Fruit fly (Drosophila melanogaster): ENCODE data around the gene Myo61F.
A peak's percentile ranks its signal among the peaks of the same experiment; 100 is the strongest.

The Myo61F gene

DNA sequence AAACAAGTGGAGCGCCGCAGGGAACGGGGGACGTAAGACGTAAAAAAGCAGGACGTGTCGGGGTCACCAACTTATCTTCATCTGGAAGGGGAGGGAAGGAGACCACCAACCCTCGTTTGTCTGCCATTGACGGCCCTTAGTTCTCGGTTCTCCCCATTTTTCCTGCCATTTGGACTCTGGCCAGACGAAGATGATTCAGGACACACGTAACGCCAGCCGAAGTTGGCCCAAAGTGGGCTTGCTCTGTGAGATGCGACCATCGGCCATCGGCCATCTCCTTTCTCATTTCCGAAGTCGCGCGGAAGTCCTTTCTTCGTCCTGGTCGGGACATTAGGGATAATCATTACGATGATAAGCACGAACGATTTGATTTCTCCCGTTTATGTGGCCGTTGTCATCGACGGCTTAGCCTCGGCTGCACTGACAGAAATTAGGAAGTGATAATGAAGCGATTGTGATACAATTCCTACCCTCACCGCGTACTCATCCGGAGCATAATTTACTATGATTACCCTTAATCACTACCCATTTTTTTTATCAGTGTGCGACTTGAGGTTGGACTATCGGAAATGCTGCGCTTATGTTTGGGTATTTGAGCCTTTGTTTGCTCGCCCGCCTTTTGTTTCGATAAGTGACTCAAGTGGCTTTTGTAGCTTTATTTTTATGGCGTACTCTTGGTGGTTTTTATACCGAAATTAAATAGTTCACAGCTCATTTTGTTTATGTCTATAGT lies 37.2 kb upstream of the Myo61F start:
- TF ChIP-seq run (tag; optimal IDR thresholded peaks at IDR 0.05) = no peak
- no peak for TF ChIP-seq jing (GFP tag; optimal IDR thresholded peaks at IDR 0.05)
- no peak for TF ChIP-seq gem (tag; optimal IDR thresholded peaks at IDR 0.05)
- peak; percentile 74 for TF ChIP-seq abd-A (tag; optimal IDR thresholded peaks at IDR 0.05)
- TF ChIP-seq CG13287 (GFP tag; IDR thresholded peaks at IDR 0.05; ENCODE audit: partially characterized antibody) = no peak
- peak; percentile 13 for TF ChIP-seq CG2120 (GFP tag; optimal IDR thresholded peaks at IDR 0.05)
- 0 out of 2 replicates have a peak, but pooled peaks have one; percentile 12 for TF ChIP-seq Ptx1 (GFP tag; IDR thresholded peaks at IDR 0.05)
- TF ChIP-seq HmgD (GFP tag; optimal IDR thresholded peaks at IDR 0.05) = no peak
- TF ChIP-seq CG8290 (GFP tag; optimal IDR thresholded peaks at IDR 0.05) = no peak
- peak in 1 of 2 experiments; percentile 12 for TF ChIP-seq CG8290 (tag; optimal IDR thresholded peaks at IDR 0.05)
- TF ChIP-seq CG34376 (GFP tag; optimal IDR thresholded peaks at IDR 0.05) = no peak
- TF ChIP-seq insv (GFP tag; optimal IDR thresholded peaks at IDR 0.05) = no peak
- TF ChIP-seq caup (GFP tag; optimal IDR thresholded peaks at IDR 0.05; ENCODE audit: severe bottlenecking) = no peak
- no peak for TF ChIP-seq sob (GFP tag; IDR thresholded peaks at IDR 0.05)
- 0 out of 2 replicates have a peak, but pooled peaks have one; percentile 17 for TF ChIP-seq CG9932 (GFP tag; IDR thresholded peaks at IDR 0.05)
- TF ChIP-seq cato (GFP tag; optimal IDR thresholded peaks at IDR 0.05; ENCODE audit: borderline replicate concordance) = no peak
- peak; percentile 20; the same call in 1 of the 3 replicates for TF ChIP-seq row (GFP tag; IDR thresholded peaks at IDR 0.05)
- TF ChIP-seq ash1 (GFP tag; optimal IDR thresholded peaks at IDR 0.05) = no peak
- peak; percentile 92 for TF ChIP-seq CG13894 (tag; optimal IDR thresholded peaks at IDR 0.05)
- TF ChIP-seq Ets65A (GFP tag) = peak; percentile 63
- no peak for TF ChIP-seq CG6765 (GFP tag; optimal IDR thresholded peaks at IDR 0.05)
- TF ChIP-seq CG5180 (GFP tag; optimal IDR thresholded peaks at IDR 0.05) = no peak
- TF ChIP-seq CG12769 (tag; optimal IDR thresholded peaks at IDR 0.05) = no peak
- TF ChIP-seq CG4404 (GFP tag; IDR thresholded peaks at IDR 0.05) = no peak
- no peak for TF ChIP-seq knrl (GFP tag; IDR thresholded peaks at IDR 0.05; ENCODE audit: partially characterized antibody)
- no peak for TF ChIP-seq PHDP (tag; optimal IDR thresholded peaks at IDR 0.05)
- no peak for TF ChIP-seq trh (GFP tag; optimal IDR thresholded peaks at IDR 0.05)
- no peak for TF ChIP-seq Scr (GFP tag; IDR thresholded peaks at IDR 0.05; ENCODE audit: partially characterized antibody)
- no peak for TF ChIP-seq gcm (GFP tag; optimal IDR thresholded peaks at IDR 0.05)
- peak; percentile 37; the same call in 1 of the 2 replicates for TF ChIP-seq slbo (GFP tag; IDR thresholded peaks at IDR 0.05)
- TF ChIP-seq sna (GFP tag; IDR thresholded peaks at IDR 0.05; ENCODE audit: partially characterized antibody) = no peak
- TF ChIP-seq gfzf (GFP tag; optimal IDR thresholded peaks at IDR 0.05) = no peak
- TF ChIP-seq Deaf1 (tag; optimal IDR thresholded peaks at IDR 0.05) = peak; percentile 56
- peak; percentile 71 for TF ChIP-seq Med (GFP tag)
- no peak for TF ChIP-seq crol (GFP tag; IDR thresholded peaks at IDR 0.05)

DNA sequence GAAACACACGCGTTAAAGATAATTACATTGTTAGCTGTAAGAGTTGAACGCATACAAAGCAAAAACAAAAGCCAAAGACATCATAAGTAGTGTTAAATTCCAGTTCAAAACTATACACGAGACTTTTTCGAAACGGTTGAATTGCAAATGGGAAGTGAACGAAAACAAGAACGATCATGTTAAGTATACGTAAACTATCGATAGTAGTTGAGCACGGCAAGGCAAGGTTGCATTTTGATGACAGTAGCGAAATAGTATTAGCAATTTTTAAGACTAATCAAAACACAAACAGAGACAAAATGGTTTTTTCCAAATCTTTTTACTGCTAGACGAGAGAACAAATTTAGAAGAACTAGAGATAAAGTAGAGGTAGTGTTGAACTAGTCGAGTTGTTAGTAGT lies 23.4 kb upstream of the Myo61F start:
- peak; percentile 66 for TF ChIP-seq CG2116 (GFP tag; optimal IDR thresholded peaks at IDR 0.05)
- TF ChIP-seq p53 (GFP tag; optimal IDR thresholded peaks at IDR 0.05) = peak; percentile 80
- TF ChIP-seq NK7.1 (GFP tag; optimal IDR thresholded peaks at IDR 0.05) = no peak

DNA sequence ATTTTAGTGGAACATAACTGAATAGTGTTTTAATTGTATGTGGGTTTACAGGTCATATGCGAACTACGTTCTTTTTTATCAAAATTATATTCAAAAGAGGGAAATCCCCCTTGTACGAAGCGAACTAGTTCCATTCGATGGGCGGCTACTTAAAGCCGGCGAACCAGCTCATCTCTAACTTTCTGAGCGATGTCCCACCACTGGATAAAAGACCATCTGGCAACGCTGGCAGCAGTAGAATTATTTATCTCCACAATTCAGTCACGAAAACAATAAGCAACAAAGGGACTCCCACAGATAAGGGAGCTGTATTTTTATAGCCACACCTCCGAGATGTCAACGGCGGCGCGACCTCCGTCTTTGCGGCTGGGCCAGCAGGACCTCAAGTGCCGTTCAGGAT lies 22.6 kb upstream of the Myo61F start, which contains the start of gene Rabex-5:
TSS of gene Rabex-5 (plus strand) at position 221 of the 400 bp plus-strand sequence.
- no peak for TF ChIP-seq Rx (GFP tag; IDR thresholded peaks at IDR 0.05)
- no peak for TF ChIP-seq CG17328 (GFP tag; IDR thresholded peaks at IDR 0.05)
- TF ChIP-seq Sry-δ (GFP tag; optimal IDR thresholded peaks at IDR 0.05) = peak; percentile 97
- no peak for TF ChIP-seq CG32772 (GFP tag; IDR thresholded peaks at IDR 0.05)
- peak; percentile 75 for TF ChIP-seq sna (GFP tag; IDR thresholded peaks at IDR 0.05; ENCODE audit: partially characterized antibody)
- TF ChIP-seq H2.0 (GFP tag; IDR thresholded peaks at IDR 0.05) = no peak; the same call in 1 of the 2 replicates
- TF ChIP-seq Awh (GFP tag; IDR thresholded peaks at IDR 0.05) = no peak
- no peak for TF ChIP-seq hth (optimal IDR thresholded peaks at IDR 0.05)
- no peak for TF ChIP-seq CG17612 (GFP tag; IDR thresholded peaks at IDR 0.05)
- no peak for TF ChIP-seq CG43689 (GFP tag; IDR thresholded peaks at IDR 0.05)
- peak in 1 of 2 experiments; percentile 24 for TF ChIP-seq Pdp1 (GFP tag; optimal IDR thresholded peaks at IDR 0.05)
- TF ChIP-seq MESR4 (GFP tag; optimal IDR thresholded peaks at IDR 0.05) = peak; percentile 79
- no peak; the same call in 1 of the 2 replicates for TF ChIP-seq Atf6 (GFP tag; IDR thresholded peaks at IDR 0.05)

Measured in whole organism, embryonic.